Fruit fly (Drosophila melanogaster) whole organism, wandering third instar larva: Measurements from ENCODE around the gene TMEM216.

Experiments
- CG32264 ChIP-seq: fragments of 200-800 bp; sonication (Bioruptor generic); optimal IDR thresholded peaks from 2 replicates; lab custom pipeline; 2016; ENCODE audit warnings: missing biosample characterization, missing genetic modification characterization
- CG9705 ChIP-seq: fragments of 200-800 bp; sonication (Bioruptor generic); optimal IDR thresholded peaks from 2 replicates; lab custom pipeline; 2018; ENCODE audit warnings: missing biosample characterization, mild to moderate bottlenecking, missing genetic modification characterization
- CrebA ChIP-seq: fragments of 200-800 bp; sonication (Bioruptor generic); optimal IDR thresholded peaks from 2 replicates; lab custom pipeline; 2016; ENCODE audit warnings: missing biosample characterization, mild to moderate bottlenecking, missing genetic modification characterization, borderline replicate concordance
- Dfd ChIP-seq: fragments of >200 bp; optimal IDR thresholded peaks from 2 replicates; lab custom pipeline; 2017; ENCODE audit warnings: missing biosample characterization, missing genetic modification characterization
- Dif ChIP-seq: fragments of 200-275, 200-300 bp; sonication (Bioruptor generic); optimal IDR thresholded peaks from 2 replicates; lab custom pipeline; 2018; ENCODE audit warnings: missing biosample characterization, missing genetic modification characterization; ENCODE audit not compliant: partially characterized antibody
- GATAd ChIP-seq: sonication (Bioruptor generic); optimal IDR thresholded peaks from 2 replicates; lab custom pipeline; 2016; ENCODE audit warnings: missing biosample characterization, missing genetic modification characterization
- Hnf4 ChIP-seq: fragments of 200-800 bp; sonication (Bioruptor generic); optimal IDR thresholded peaks from 2 replicates; lab custom pipeline; 2016; ENCODE audit warnings: missing biosample characterization, mild to moderate bottlenecking, missing genetic modification characterization
- Hr78 ChIP-seq: fragments of >200 bp; optimal IDR thresholded peaks from 2 replicates; lab custom pipeline; 2017; ENCODE audit warnings: missing biosample characterization, missing genetic modification characterization
- Hr83 ChIP-seq: fragments of 200-300 bp; sonication (Bioruptor generic); optimal IDR thresholded peaks from 2 replicates; lab custom pipeline; 2016; ENCODE audit warnings: missing biosample characterization, mild to moderate bottlenecking, missing genetic modification characterization, moderate library complexity; ENCODE audit not compliant: poor library complexity, severe bottlenecking
- Jra ChIP-seq: sonication (Bioruptor generic); optimal IDR thresholded peaks from 2 replicates; lab custom pipeline; 2016; ENCODE audit warnings: missing biosample characterization, missing genetic modification characterization
- Mio ChIP-seq: sonication (Bioruptor generic); optimal IDR thresholded peaks from 2 replicates; lab custom pipeline; 2016; ENCODE audit warnings: missing biosample characterization, missing genetic modification characterization
- N ChIP-seq: fragments of >200 bp; optimal IDR thresholded peaks from 2 replicates; lab custom pipeline; 2018; ENCODE audit warnings: missing biosample characterization, missing external identifiers, missing genetic modification characterization
- OdsH ChIP-seq: fragments of 200-800 bp; sonication (Bioruptor generic); optimal IDR thresholded peaks from 2 replicates; lab custom pipeline; 2016; ENCODE audit warnings: missing biosample characterization, mild to moderate bottlenecking, missing genetic modification characterization
- Rel ChIP-seq, 2 experiments: fragments of 200-800 bp; sonication (Bioruptor generic) in 1 of 2; optimal IDR thresholded peaks; 2 replicates in 1 of 2; 3 replicates in 1 of 2; lab custom pipeline; 2016 to 2019; ENCODE audit warnings: mild to moderate bottlenecking in 2 of 2, missing biosample characterization in 2 of 2, missing genetic modification characterization in 2 of 2, moderate library complexity in 1 of 2
- Sp1 ChIP-seq: fragments of 200-800 bp; sonication (Bioruptor generic); optimal IDR thresholded peaks from 3 replicates; lab custom pipeline; 2019; ENCODE audit warnings: missing biosample characterization, mild to moderate bottlenecking, missing genetic modification characterization, moderate library complexity
- dl ChIP-seq, 2 experiments: fragments of 175-275, 200-275 bp in 1 of 2; fragments of 200-275 bp in 1 of 2; sonication (Bioruptor generic); optimal IDR thresholded peaks; lab custom pipeline; 2018; ENCODE audit warnings: mild to moderate bottlenecking in 2 of 2, missing biosample characterization in 2 of 2, missing genetic modification characterization in 2 of 2, moderate library complexity in 2 of 2; ENCODE audit not compliant: partially characterized antibody in 2 of 2, insufficient read depth in 1 of 2
- dsf ChIP-seq: sonication (Bioruptor generic); optimal IDR thresholded peaks from 2 replicates; lab custom pipeline; 2016; ENCODE audit warnings: missing biosample characterization, missing genetic modification characterization, borderline replicate concordance
- ey ChIP-seq: fragments of 200-800 bp; sonication (Bioruptor generic); optimal IDR thresholded peaks from 2 replicates; lab custom pipeline; 2016; ENCODE audit warnings: missing biosample characterization, missing genetic modification characterization
- foxo ChIP-seq, 2 experiments: fragments of 200-800 bp; sonication (Bioruptor generic); optimal IDR thresholded peaks; 2 replicates in 1 of 2; 3 replicates in 1 of 2; lab custom pipeline; 2016 to 2017; ENCODE audit warnings: missing biosample characterization in 2 of 2, missing genetic modification characterization in 2 of 2
- fru ChIP-seq: fragments of 200-800 bp; sonication (Bioruptor generic); optimal IDR thresholded peaks from 3 replicates; lab custom pipeline; 2016; ENCODE audit warnings: missing biosample characterization, mild to moderate bottlenecking, missing genetic modification characterization
- h ChIP-seq: fragments of 200-800 bp; sonication (Bioruptor generic); optimal IDR thresholded peaks from 3 replicates; lab custom pipeline; 2016; ENCODE audit warnings: missing biosample characterization, mild to moderate bottlenecking, missing genetic modification characterization
- jim ChIP-seq: fragments of 175-275, 200-325 bp; sonication (Bioruptor generic); optimal IDR thresholded peaks from 2 replicates; lab custom pipeline; 2016; ENCODE audit warnings: missing biosample characterization, mild to moderate bottlenecking, missing genetic modification characterization
- lola ChIP-seq: fragments of >200 bp; optimal IDR thresholded peaks from 2 replicates; lab custom pipeline; 2017; ENCODE audit warnings: missing biosample characterization, missing genetic modification characterization
- pan ChIP-seq: fragments of >200 bp; optimal IDR thresholded peaks from 2 replicates; lab custom pipeline; 2017
- psq ChIP-seq: fragments of 200-800 bp; sonication (Bioruptor generic); optimal IDR thresholded peaks from 3 replicates; lab custom pipeline; 2017; ENCODE audit warnings: missing biosample characterization, mild to moderate bottlenecking, missing genetic modification characterization, moderate library complexity
- rgr ChIP-seq: fragments of 200-800 bp; sonication (Bioruptor generic); optimal IDR thresholded peaks from 3 replicates; lab custom pipeline; 2016; ENCODE audit warnings: missing biosample characterization, mild to moderate bottlenecking, missing genetic modification characterization
- sage ChIP-seq: fragments of 200-800 bp; sonication (Bioruptor generic); optimal IDR thresholded peaks from 2 replicates; lab custom pipeline; 2016; ENCODE audit warnings: missing biosample characterization, mild to moderate bottlenecking, missing genetic modification characterization
- sv ChIP-seq: fragments of 200-800 bp; sonication (Bioruptor generic); optimal IDR thresholded peaks from 3 replicates; lab custom pipeline; 2016; ENCODE audit warnings: missing biosample characterization, missing genetic modification characterization
- tai ChIP-seq: sonication (Bioruptor generic); optimal IDR thresholded peaks from 2 replicates; lab custom pipeline; 2016; ENCODE audit warnings: missing biosample characterization, missing genetic modification characterization
- usp ChIP-seq: fragments of >200 bp; optimal IDR thresholded peaks from 2 replicates; lab custom pipeline; 2017; ENCODE audit warnings: missing biosample characterization, missing genetic modification characterization

Gene TMEM216

dm6 chr3R:8683280-8683679 is 32.8 kb upstream of the TMEM216 start:
- no peak for TF ChIP-seq usp
- no peak for TF ChIP-seq psq
- no peak for TF ChIP-seq Dfd (GFP tag; lab: Kevin White, UChicago)
- TF ChIP-seq Rel (GFP tag; optimal IDR thresholded peaks at IDR 0.05; lab: Kevin White, UChicago), result no peak
- no peak for TF ChIP-seq Rel (tag; optimal IDR thresholded peaks at IDR 0.05; lab: Kevin White, UChicago)
- no peak for TF ChIP-seq tai (GFP tag; lab: Kevin White, UChicago)
- no peak for TF ChIP-seq foxo (GFP tag; optimal IDR thresholded peaks at IDR 0.05; lab: Kevin White, UChicago)
- TF ChIP-seq ey, result no peak
- no peak for TF ChIP-seq dl (GFP tag; optimal IDR thresholded peaks at IDR 0.05; lab: Kevin White, UChicago; ENCODE audit: insufficient read depth in 1 of 2, partially characterized antibody in 2 of 2)
- TF ChIP-seq CG32264 (GFP tag; lab: Kevin White, UChicago), result no peak
- no peak for TF ChIP-seq pan (lab: Kevin White, UChicago)
- no peak for TF ChIP-seq OdsH (GFP tag; lab: Kevin White, UChicago)
- no peak for TF ChIP-seq Hr78 (GFP tag; lab: Kevin White, UChicago)
- no peak for TF ChIP-seq sv

- TF ChIP-seq sage (GFP tag; lab: Kevin White, UChicago), result no peak
- no peak for TF ChIP-seq fru (GFP tag; lab: Kevin White, UChicago)
- TF ChIP-seq usp, result no peak
- no peak for TF ChIP-seq Dif (GFP tag; lab: Kevin White, UChicago)
- TF ChIP-seq Jra (GFP tag; lab: Kevin White, UChicago), result no peak
- no peak for TF ChIP-seq Hr83 (GFP tag; lab: Kevin White, UChicago)
- TF ChIP-seq rgr (GFP tag; lab: Kevin White, UChicago), result no peak
- TF ChIP-seq Hnf4 (GFP tag; lab: Kevin White, UChicago), result no peak
- TF ChIP-seq Dfd (GFP tag; lab: Kevin White, UChicago), result no peak
- no peak for TF ChIP-seq CrebA (GFP tag; lab: Kevin White, UChicago)
- no peak for TF ChIP-seq sv
- TF ChIP-seq jim, result no peak
- no peak for TF ChIP-seq CG9705 (GFP tag; lab: Kevin White, UChicago)
- no peak for TF ChIP-seq Mio (GFP tag; lab: Kevin White, UChicago)
- no peak for TF ChIP-seq tai (GFP tag; lab: Kevin White, UChicago)
- TF ChIP-seq h (GFP tag; lab: Kevin White, UChicago), result no peak
- no peak for TF ChIP-seq ey
- no peak for TF ChIP-seq GATAd (GFP tag; lab: Kevin White, UChicago)
- TF ChIP-seq lola, result no peak
- no peak for TF ChIP-seq Rel (GFP tag; optimal IDR thresholded peaks at IDR 0.05; lab: Kevin White, UChicago)
- no peak for TF ChIP-seq Rel (tag; optimal IDR thresholded peaks at IDR 0.05; lab: Kevin White, UChicago)
These were observed 31.5 kb upstream of the TMEM216 start, which contains the start of gene CG44227 for dm6 chr3R:8684328-8685177. Gene CG44227, minus strand, starts transcription at chr3R:8685176.

dm6 chr3R:8686446-8686845 is 29.6 kb upstream of the TMEM216 start:
- TF ChIP-seq dl (GFP tag; optimal IDR thresholded peaks at IDR 0.05; lab: Kevin White, UChicago; ENCODE audit: insufficient read depth in 1 of 2, partially characterized antibody in 2 of 2) (no peak), usp (no peak), CrebA (GFP tag; lab: Kevin White, UChicago) (no peak), Hnf4 (GFP tag; lab: Kevin White, UChicago) (no peak), dsf (GFP tag; lab: Kevin White, UChicago) (no peak), Hr78 (GFP tag; lab: Kevin White, UChicago) (no peak), N (GFP tag; lab: Kevin White, UChicago) (no peak), sv (no peak), ey (no peak), Mio (GFP tag; lab: Kevin White, UChicago) (no peak), CG9705 (GFP tag; lab: Kevin White, UChicago) (no peak)

dm6 chr3R:8694110-8694826 is 21.8 kb upstream of the TMEM216 start:
- TF ChIP-seq CrebA (GFP tag; lab: Kevin White, UChicago), result peak; percentile 39
- TF ChIP-seq Sp1 (GFP tag; lab: Kevin White, UChicago), result peak; percentile 79
- TF ChIP-seq OdsH (GFP tag; lab: Kevin White, UChicago), result no peak
